Fruit fly (Drosophila melanogaster) whole organism, embryonic: Measurements from ENCODE around the gene Lsp2.

Source experiments
- CG10431 ChIP-seq: fragments of 200-800 bp; sonication (Bioruptor generic); optimal IDR thresholded peaks from 3 replicates; lab custom pipeline; 2018; ENCODE audit warnings: missing biosample characterization, mild to moderate bottlenecking, missing genetic modification characterization
- CG13123 ChIP-seq: fragments of 200-800 bp; sonication (Bioruptor generic); optimal IDR thresholded peaks from 2 replicates; lab custom pipeline; 2016; ENCODE audit warnings: missing biosample characterization, missing genetic modification characterization
- CG14860 ChIP-seq: fragments of 200-800 bp; sonication (Bioruptor generic); IDR thresholded peaks from 3 replicates; pipeline ENCODE4 v1.3.6; 2022; ENCODE audit warnings: missing biosample characterization, missing genetic modification characterization; ENCODE audit not compliant: partially characterized antibody
- CG16863 ChIP-seq: fragments of 200-800 bp; sonication (Bioruptor generic); optimal IDR thresholded peaks from 3 replicates; lab custom pipeline; 2016; ENCODE audit warnings: missing biosample characterization, missing genetic modification characterization
- CG2678 ChIP-seq: fragments of 200-800 bp; sonication (Bioruptor generic); optimal IDR thresholded peaks from 3 replicates; lab custom pipeline; 2019; ENCODE audit warnings: missing biosample characterization, mild to moderate bottlenecking, missing genetic modification characterization, moderate library complexity
- CG31224 ChIP-seq: fragments of 200-800 bp; sonication (Bioruptor generic); IDR thresholded peaks from 2 replicates; pipeline ENCODE4 v1.3.6; 2022; ENCODE audit warnings: missing biosample characterization, missing genetic modification characterization
- CrebB ChIP-seq: fragments of 200-800 bp; sonication (Bioruptor generic); optimal IDR thresholded peaks from 3 replicates; lab custom pipeline; 2018; ENCODE audit warnings: missing biosample characterization, mild to moderate bottlenecking, missing genetic modification characterization
- Dll ChIP-seq: fragments of 200-800 bp; sonication (Bioruptor generic); IDR thresholded peaks from 4 replicates; pipeline ENCODE4 v1.3.6; 2022; ENCODE audit warnings: missing biosample characterization, missing genetic modification characterization; ENCODE audit not compliant: partially characterized antibody
- PHDP ChIP-seq: fragments of 200-800 bp; sonication (Bioruptor generic); optimal IDR thresholded peaks from 3 replicates; lab custom pipeline; 2018; ENCODE audit warnings: missing biosample characterization, mild to moderate bottlenecking, missing genetic modification characterization, moderate library complexity
- Ssrp ChIP-seq: fragments of 200-800 bp; sonication (Bioruptor generic); optimal IDR thresholded peaks from 2 replicates; lab custom pipeline; 2018; ENCODE audit warnings: missing biosample characterization, mild to moderate bottlenecking, missing genetic modification characterization, moderate library complexity
- dan ChIP-seq: fragments of 200-800 bp; sonication (Bioruptor generic); IDR thresholded peaks from 2 replicates; pipeline ENCODE4 v1.3.6; 2022; ENCODE audit warnings: missing biosample characterization, missing genetic modification characterization
- psq ChIP-seq: fragments of 200-800 bp; sonication (Bioruptor generic); optimal IDR thresholded peaks from 2 replicates; lab custom pipeline; 2017; ENCODE audit warnings: missing biosample characterization, missing genetic modification characterization
- wor ChIP-seq: fragments of 200-800 bp; sonication (Bioruptor generic); IDR thresholded peaks from 2 replicates; pipeline ENCODE4 v1.3.6; 2022; ENCODE audit warnings: missing biosample characterization, missing genetic modification characterization

dm6 chr3L:12092860-12093359 is 36.3 kb upstream of the Lsp2 start:
- TF ChIP-seq CG13123 (GFP tag; lab: Kevin White, UChicago), result no peak
- no peak for TF ChIP-seq Dll (GFP tag; lab: Robert Waterston, UW)
- TF ChIP-seq PHDP (tag; lab: Kevin White, UChicago), result no peak
- TF ChIP-seq CG2678, result no peak
- no peak for TF ChIP-seq CG16863 (GFP tag; lab: Kevin White, UChicago)
- no peak for TF ChIP-seq wor (GFP tag; lab: Robert Waterston, UW)
- TF ChIP-seq CG31224 (GFP tag; lab: Robert Waterston, UW), result no peak
- no peak for TF ChIP-seq CG14860 (GFP tag; lab: Robert Waterston, UW)
- TF ChIP-seq Ssrp, result no peak
- TF ChIP-seq CG10431 (GFP tag; lab: Kevin White, UChicago), result no peak
- no peak for TF ChIP-seq psq (GFP tag; lab: Kevin White, UChicago)
- TF ChIP-seq dan, result no peak
- TF ChIP-seq CrebB (tag; lab: Kevin White, UChicago), result no peak
